Fruit fly (Drosophila melanogaster) whole organism: ENCODE data around the gene pall.

Experiments used
- CG8478 ChIP-seq: fragments of >200 bp; optimal IDR thresholded peaks from 2 replicates; lab custom pipeline; 2018; ENCODE audit warnings: inconsistent platforms
- Dll ChIP-seq: fragments of >200 bp; optimal IDR thresholded peaks from 2 replicates; lab custom pipeline; 2017
- EcR ChIP-seq, 2 experiments: fragments of >200 bp; optimal IDR thresholded peaks; 2 replicates each; lab custom pipeline; 2017; ENCODE audit warnings: missing biosample characterization in 2 of 2, missing genetic modification characterization in 2 of 2, missing genetic modification reagents in 2 of 2
- pan ChIP-seq: fragments of >200 bp; optimal IDR thresholded peaks from 2 replicates; lab custom pipeline; 2017
- psq ChIP-seq: fragments of >200 bp; optimal IDR thresholded peaks from 2 replicates; lab custom pipeline; 2017
- usp ChIP-seq: fragments of >200 bp; optimal IDR thresholded peaks from 2 replicates; lab custom pipeline; 2017; ENCODE audit warnings: missing biosample characterization, missing genetic modification characterization, mixed read lengths

pall gene

dm6 chr3L:9460775-9461491, 26.7 kb downstream of the pall start, which contains the start of the genes CG3434 and CG44838:
TSS of gene CG3434 (minus strand) at chr3L:9460799.
TSS of gene CG44838 (plus strand) at chr3L:9461050.
- no peak for TF ChIP-seq usp (GFP tag; lab: Kevin White, UChicago)
- TF ChIP-seq pan: no peak
- TF ChIP-seq Dll (lab: Kevin White, UChicago): no peak
- TF ChIP-seq psq (lab: Kevin White, UChicago): no peak
- TF ChIP-seq CG8478 (lab: Kevin White, UChicago): no peak
- TF ChIP-seq EcR (GFP tag; optimal IDR thresholded peaks at IDR 0.05; lab: Kevin White, UChicago): no peak

dm6 chr3L:9457619-9458092, 29.9 kb downstream of the pall start, which contains the start of gene CG3437:
TSS of gene CG3437 (minus strand) at chr3L:9457669.
- TF ChIP-seq CG8478 (lab: Kevin White, UChicago): no peak
- TF ChIP-seq pan: no peak
- TF ChIP-seq psq (lab: Kevin White, UChicago): no peak
- no peak for TF ChIP-seq EcR (GFP tag; optimal IDR thresholded peaks at IDR 0.05; lab: Kevin White, UChicago)
- TF ChIP-seq Dll (lab: Kevin White, UChicago): no peak
- no peak for TF ChIP-seq usp (GFP tag; lab: Kevin White, UChicago)

DNA sequence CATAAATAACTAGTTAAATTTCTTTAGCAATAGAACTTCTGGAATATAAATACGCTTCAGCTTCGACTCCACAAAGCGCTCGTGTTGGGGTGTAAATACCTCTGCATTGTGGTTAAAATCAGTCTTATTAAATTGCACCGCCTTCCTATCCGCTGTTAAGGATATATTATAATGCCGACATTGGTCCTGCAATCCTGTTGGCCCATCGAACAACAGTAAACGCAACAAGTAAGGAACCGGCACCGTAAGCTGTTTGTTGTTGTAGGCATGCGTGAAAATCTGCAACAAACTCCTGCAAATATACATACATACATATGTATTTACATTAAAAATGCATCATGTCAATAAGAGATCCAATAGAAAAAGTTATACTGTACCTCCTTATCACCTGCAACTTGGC, 31.2 kb downstream of the pall start:
- TF ChIP-seq psq (lab: Kevin White, UChicago) (no peak), EcR (GFP tag; optimal IDR thresholded peaks at IDR 0.05; lab: Kevin White, UChicago) (no peak), usp (GFP tag; lab: Kevin White, UChicago) (no peak), CG8478 (lab: Kevin White, UChicago) (no peak), pan (no peak), Dll (lab: Kevin White, UChicago) (no peak)

DNA sequence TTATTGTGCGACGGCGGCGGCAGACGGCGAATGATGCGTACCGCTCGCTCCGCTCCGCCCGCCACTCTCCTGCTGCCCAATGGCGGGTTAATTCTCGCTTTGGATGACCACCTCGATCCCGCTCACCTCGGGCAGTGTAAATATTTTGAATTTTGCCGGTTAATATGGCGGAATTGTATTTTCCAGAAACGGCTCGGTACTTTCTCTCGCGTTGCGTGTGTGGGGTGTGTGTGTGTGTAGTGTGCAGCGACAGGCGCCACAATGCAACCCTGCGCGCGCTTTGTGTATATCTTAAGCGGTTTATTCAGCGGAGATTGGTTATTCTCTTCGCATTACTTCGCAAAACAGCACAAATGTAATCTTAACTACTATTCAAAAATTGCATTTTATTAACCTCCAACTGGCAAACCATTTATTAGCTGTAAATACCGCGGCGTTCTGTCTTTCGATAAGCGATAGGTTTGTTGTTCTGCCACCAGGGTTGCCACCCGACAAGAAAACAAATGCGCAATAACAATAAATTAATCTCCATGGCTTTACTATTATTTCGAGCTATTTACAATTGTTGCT, 31.7 kb downstream of the pall start, which contains the start of the genes phol and CG3552:
TSS of gene phol (minus strand) at position 463 of the 570 bp plus-strand sequence.
TSS of gene CG3552 (plus strand) at position 500 of the 570 bp plus-strand sequence.
- no peak for TF ChIP-seq psq (lab: Kevin White, UChicago)
- TF ChIP-seq usp (GFP tag; lab: Kevin White, UChicago): no peak
- TF ChIP-seq Dll (lab: Kevin White, UChicago): no peak
- no peak for TF ChIP-seq EcR (GFP tag; optimal IDR thresholded peaks at IDR 0.05; lab: Kevin White, UChicago)
- TF ChIP-seq pan: no peak
- no peak for TF ChIP-seq CG8478 (lab: Kevin White, UChicago)

- TF ChIP-seq CG8478 (lab: Kevin White, UChicago) (no peak), Dll (lab: Kevin White, UChicago) (no peak), EcR (GFP tag; optimal IDR thresholded peaks at IDR 0.05; lab: Kevin White, UChicago) (no peak), usp (GFP tag; lab: Kevin White, UChicago) (no peak), psq (lab: Kevin White, UChicago) (no peak), pan (no peak)
These were observed 35.2 kb downstream of the pall start for dm6 chr3L:9452422-9452821.

- no peak for TF ChIP-seq EcR (GFP tag; optimal IDR thresholded peaks at IDR 0.05; lab: Kevin White, UChicago)
- TF ChIP-seq CG8478 (lab: Kevin White, UChicago): no peak
- no peak for TF ChIP-seq usp (GFP tag; lab: Kevin White, UChicago)
- TF ChIP-seq Dll (lab: Kevin White, UChicago): no peak
- no peak for TF ChIP-seq psq (lab: Kevin White, UChicago)
These were observed 36.0 kb downstream of the pall start, which contains the start of the genes CG3448 and ghi for dm6 chr3L:9451522-9452118. TSS of gene CG3448 (minus strand) at chr3L:9451572. TSS of gene ghi (plus strand) at chr3L:9451876.

DNA sequence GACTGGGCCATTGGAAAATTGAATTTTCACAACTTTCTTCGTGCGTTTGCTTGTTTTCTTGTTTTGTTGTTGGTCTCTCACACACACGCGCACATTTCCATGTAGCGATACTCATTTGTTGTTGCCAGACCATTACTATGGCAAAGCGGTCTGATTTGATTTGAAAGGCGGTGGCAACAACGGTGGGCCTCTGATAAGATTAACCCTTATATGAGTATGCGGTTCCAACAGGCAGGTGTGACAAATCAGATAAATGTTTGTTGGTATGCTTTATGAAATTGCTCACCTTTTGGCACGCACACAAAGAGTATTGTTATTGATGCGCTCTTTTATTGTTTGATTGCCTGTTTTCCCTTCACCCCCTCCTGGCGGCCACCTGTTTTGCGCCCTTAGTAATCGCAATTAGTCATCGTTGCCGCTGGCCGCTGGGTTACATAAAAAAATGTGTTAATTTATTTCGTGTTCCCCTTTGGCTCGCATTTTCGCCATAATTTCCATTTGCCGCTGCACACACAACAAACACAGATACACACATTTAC, 40.3 kb downstream of the pall start:
- TF ChIP-seq EcR (GFP tag; optimal IDR thresholded peaks at IDR 0.05; lab: Kevin White, UChicago) (no peak), pan (no peak), psq (lab: Kevin White, UChicago) (no peak), Dll (lab: Kevin White, UChicago) (no peak), CG8478 (lab: Kevin White, UChicago) (no peak), usp (GFP tag; lab: Kevin White, UChicago) (no peak)

- TF ChIP-seq CG8478 (lab: Kevin White, UChicago) (no peak), pan (no peak), EcR (GFP tag; optimal IDR thresholded peaks at IDR 0.05; lab: Kevin White, UChicago) (no peak), Dll (lab: Kevin White, UChicago) (no peak), usp (GFP tag; lab: Kevin White, UChicago) (no peak), psq (lab: Kevin White, UChicago) (no peak)
These were observed 40.8 kb downstream of the pall start, which contains the start of gene CG3529 for dm6 chr3L:9446731-9447238. TSS of gene CG3529 (plus strand) at chr3L:9446864.

- TF ChIP-seq usp (GFP tag; lab: Kevin White, UChicago): no peak
- TF ChIP-seq EcR (GFP tag; optimal IDR thresholded peaks at IDR 0.05; lab: Kevin White, UChicago): no peak
- no peak for TF ChIP-seq pan
- TF ChIP-seq CG8478 (lab: Kevin White, UChicago): no peak
- TF ChIP-seq psq (lab: Kevin White, UChicago): no peak
- TF ChIP-seq Dll (lab: Kevin White, UChicago): no peak
These were observed 44.8 kb downstream of the pall start, which contains the start of gene Srg3 for dm6 chr3L:9442625-9443282. TSS of gene Srg3 (plus strand) at chr3L:9443232.

DNA sequence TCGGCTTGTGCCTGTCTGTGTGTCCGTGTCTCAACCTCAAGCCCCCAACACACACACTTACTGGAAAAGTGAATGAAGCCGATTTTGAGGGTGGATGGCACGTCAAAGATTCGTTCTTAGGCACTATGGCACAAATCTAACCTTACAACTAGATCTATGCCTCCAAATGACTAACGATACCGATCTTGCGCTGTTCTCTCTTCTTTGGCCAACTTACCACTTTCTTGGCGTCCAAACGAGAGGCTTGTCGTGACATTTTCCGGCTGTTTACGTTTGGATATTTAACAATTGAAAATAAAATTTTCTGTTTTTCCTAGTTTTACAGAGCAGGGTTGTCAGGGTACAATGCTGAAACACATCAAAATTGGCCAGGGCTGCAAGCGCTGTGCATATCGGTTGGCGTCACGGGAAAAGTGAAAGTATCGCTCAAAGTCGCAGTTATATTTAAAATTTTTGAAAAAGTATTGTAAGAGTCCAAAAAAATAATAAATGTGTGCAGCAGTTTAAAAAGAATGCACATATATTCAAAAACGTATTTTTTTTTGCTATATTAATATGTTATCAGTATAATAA, 45.6 kb downstream of the pall start, which contains the start of the genes Bet3 and Nf-YA:
TSS of gene Bet3 (minus strand) at position 361 of the 573 bp plus-strand sequence.
TSS of gene Nf-YA (minus strand) at position 361 of the 573 bp plus-strand sequence.
- TF ChIP-seq usp (GFP tag; lab: Kevin White, UChicago) (no peak), CG8478 (lab: Kevin White, UChicago) (no peak), psq (lab: Kevin White, UChicago) (no peak), Dll (lab: Kevin White, UChicago) (no peak), pan (no peak), EcR (GFP tag; optimal IDR thresholded peaks at IDR 0.05; lab: Kevin White, UChicago) (no peak)
